Worm (Caenorhabditis elegans) whole organism, young adult: Measurements from ENCODE around the gene lgc-31.

Experiments
- B0019.2 ChIP-seq: fragments of 200-800 bp; sonication (Bioruptor generic); conservative IDR thresholded peaks from 2 replicates; pipeline ENCODE4 v1.3.6; 2022; ENCODE audit warnings: missing genetic modification reagents, missing genetic modification characterization, missing compliant biosample characterization
- B0261.1 ChIP-seq: sonication (generic microtip); optimal IDR thresholded peaks from 2 replicates; lab custom pipeline; 2016; ENCODE audit warnings: mild to moderate bottlenecking, missing genetic modification characterization, moderate library complexity, missing compliant biosample characterization
- F23B12.7 ChIP-seq: sonication (generic microtip); optimal IDR thresholded peaks from 2 replicates; lab custom pipeline; 2017; ENCODE audit warnings: missing genetic modification characterization, mild to moderate bottlenecking, missing compliant biosample characterization, antibody characterized with exemption, moderate library complexity; ENCODE audit not compliant: insufficient read depth
- F37B4.10 ChIP-seq: fragments of 200-800 bp; sonication (Bioruptor generic); IDR thresholded peaks from 2 replicates; pipeline ENCODE4 v1.3.6; 2022; ENCODE audit warnings: missing genetic modification characterization, missing compliant biosample characterization
- F49E8.2 ChIP-seq: sonication (generic microtip); optimal IDR thresholded peaks from 3 replicates; lab custom pipeline; 2017; ENCODE audit warnings: missing genetic modification characterization, mild to moderate bottlenecking, missing compliant biosample characterization, antibody characterized with exemption, moderate library complexity; ENCODE audit not compliant: insufficient read depth
- F55B11.4 ChIP-seq: sonication (generic microtip); optimal IDR thresholded peaks from 2 replicates; lab custom pipeline; 2016; ENCODE audit warnings: missing compliant biosample characterization, missing genetic modification characterization, borderline replicate concordance; ENCODE audit not compliant: insufficient read depth
- Y53G8AR.9 ChIP-seq: fragments of 200-800 bp; sonication (Bioruptor generic); conservative IDR thresholded peaks from 2 replicates; pipeline ENCODE4 v1.3.6; 2022; ENCODE audit warnings: missing genetic modification reagents, missing genetic modification characterization, missing compliant biosample characterization
- Y56A3A.18 ChIP-seq: fragments of 200-800 bp; sonication (Bioruptor generic); IDR thresholded peaks from 2 replicates; pipeline ENCODE4 v1.3.6; 2022; ENCODE audit warnings: missing genetic modification reagents, missing genetic modification characterization, missing compliant biosample characterization
- Y95B8A.8 ChIP-seq: fragments of 200-800 bp; sonication (Bioruptor generic); IDR thresholded peaks from 2 replicates; pipeline ENCODE4 v1.3.6; 2022; ENCODE audit warnings: missing genetic modification reagents, missing genetic modification characterization, missing compliant biosample characterization
- akir-1 ChIP-seq: fragments of 200-800 bp; sonication (Bioruptor generic); optimal IDR thresholded peaks from 2 replicates; lab custom pipeline; 2018; ENCODE audit warnings: mild to moderate bottlenecking, missing genetic modification characterization, moderate library complexity, missing compliant biosample characterization
- aptf-2 ChIP-seq: fragments of 200-800 bp; sonication (Bioruptor generic); conservative IDR thresholded peaks from 2 replicates; pipeline ENCODE4 v1.3.6; 2022; ENCODE audit warnings: missing genetic modification reagents, missing genetic modification characterization, missing compliant biosample characterization
- aptf-3 ChIP-seq: fragments of 200-800 bp; sonication (Bioruptor generic); IDR thresholded peaks from 2 replicates; pipeline ENCODE4 v1.3.6; 2022; ENCODE audit warnings: missing genetic modification characterization, missing compliant biosample characterization
- athp-1 ChIP-seq: sonication (generic microtip); optimal IDR thresholded peaks from 2 replicates; lab custom pipeline; 2017; ENCODE audit warnings: mild to moderate bottlenecking, missing genetic modification characterization, missing compliant biosample characterization
- attf-3 ChIP-seq: fragments of 200-800 bp; sonication (Bioruptor generic); conservative IDR thresholded peaks from 2 replicates; pipeline ENCODE4 v1.3.6; 2022; ENCODE audit warnings: missing genetic modification reagents, missing genetic modification characterization, missing compliant biosample characterization
- attf-5 ChIP-seq: fragments of 200-800 bp; sonication (Bioruptor generic); optimal IDR thresholded peaks from 2 replicates; lab custom pipeline; 2018; ENCODE audit warnings: mild to moderate bottlenecking, missing genetic modification characterization, missing compliant biosample characterization
- bed-1 ChIP-seq: fragments of 200-800 bp; sonication (Bioruptor generic); IDR thresholded peaks from 2 replicates; pipeline ENCODE4 v1.3.6; 2022; ENCODE audit warnings: missing genetic modification reagents, missing genetic modification characterization, missing compliant biosample characterization
- cebp-2 ChIP-seq: fragments of 200-800 bp; sonication (Bioruptor generic); IDR thresholded peaks from 2 replicates; pipeline ENCODE4 v1.3.6; 2022; ENCODE audit warnings: missing genetic modification characterization, missing compliant biosample characterization
- ceh-100 ChIP-seq: fragments of 200-800 bp; sonication (Bioruptor generic); IDR thresholded peaks from 2 replicates; pipeline ENCODE4 v1.3.6; 2022; ENCODE audit warnings: missing genetic modification reagents, missing genetic modification characterization, missing compliant biosample characterization
- egl-18 ChIP-seq: fragments of 200-800 bp; sonication (Bioruptor generic); IDR thresholded peaks from 2 replicates; pipeline ENCODE4 v1.3.6; 2022; ENCODE audit warnings: missing genetic modification reagents, missing genetic modification characterization, missing compliant biosample characterization
- ets-4 ChIP-seq: fragments of 200-800 bp; sonication (Bioruptor generic); optimal IDR thresholded peaks from 2 replicates; lab custom pipeline; 2018; ENCODE audit warnings: mild to moderate bottlenecking, missing genetic modification characterization, missing compliant biosample characterization
- hlh-26 ChIP-seq: fragments of 200-800 bp; sonication (Bioruptor generic); conservative IDR thresholded peaks from 2 replicates; pipeline ENCODE4 v1.3.6; 2022; ENCODE audit warnings: missing genetic modification reagents, missing genetic modification characterization, missing compliant biosample characterization
- hmg-20 ChIP-seq: fragments of 200-800 bp; sonication (Bioruptor generic); IDR thresholded peaks from 2 replicates; pipeline ENCODE4 v1.3.6; 2022; ENCODE audit warnings: missing genetic modification reagents, missing genetic modification characterization, missing compliant biosample characterization
- let-607 ChIP-seq, 2 experiments: fragments of 200-800 bp in 1 of 2; sonication (Bioruptor generic) in 1 of 2; sonication (generic microtip) in 1 of 2; optimal IDR thresholded peaks; 2 replicates each; lab custom pipeline; 2016 to 2018; ENCODE audit warnings: mild to moderate bottlenecking in 2 of 2, missing compliant biosample characterization in 2 of 2, missing genetic modification characterization in 2 of 2, moderate library complexity in 2 of 2, missing genotype in 1 of 2
- lin-26 ChIP-seq: fragments of 200-800 bp; sonication (Bioruptor generic); IDR thresholded peaks from 2 replicates; pipeline ENCODE4 v1.3.6; 2022; ENCODE audit warnings: missing genetic modification reagents, missing genetic modification characterization, missing compliant biosample characterization
- lin-54 ChIP-seq: fragments of 200-800 bp; sonication (Bioruptor generic); optimal IDR thresholded peaks from 2 replicates; lab custom pipeline; 2018; ENCODE audit warnings: mild to moderate bottlenecking, missing genetic modification characterization, missing compliant biosample characterization
- lsy-27 ChIP-seq: sonication (generic microtip); optimal IDR thresholded peaks from 2 replicates; lab custom pipeline; 2017; ENCODE audit warnings: missing genetic modification characterization, mild to moderate bottlenecking, missing compliant biosample characterization, antibody characterized with exemption, missing genotype, borderline replicate concordance; ENCODE audit not compliant: insufficient read depth
- madf-10 ChIP-seq: sonication (generic microtip); optimal IDR thresholded peaks from 2 replicates; lab custom pipeline; 2016; ENCODE audit warnings: mild to moderate bottlenecking, missing genetic modification characterization, missing compliant biosample characterization
- mxl-1 ChIP-seq: sonication (generic microtip); optimal IDR thresholded peaks from 2 replicates; lab custom pipeline; 2016; ENCODE audit warnings: missing genetic modification characterization, missing compliant biosample characterization
- nfya-1 ChIP-seq: sonication (generic microtip); optimal IDR thresholded peaks from 2 replicates; lab custom pipeline; 2017; ENCODE audit warnings: antibody characterized with exemption, missing compliant biosample characterization, missing genetic modification characterization, borderline replicate concordance; ENCODE audit not compliant: insufficient read depth
- nfya-2 ChIP-seq: fragments of 200-800 bp; sonication (Bioruptor generic); IDR thresholded peaks from 2 replicates; pipeline ENCODE4 v1.3.6; 2022; ENCODE audit warnings: missing genetic modification reagents, missing genetic modification characterization, missing compliant biosample characterization
- nfyb-1 ChIP-seq: fragments of 200-800 bp; sonication (Bioruptor generic); IDR thresholded peaks from 2 replicates; pipeline ENCODE4 v1.3.6; 2022; ENCODE audit warnings: missing genetic modification reagents, missing genetic modification characterization, missing compliant biosample characterization
- nhr-120 ChIP-seq: fragments of 200-800 bp; sonication (Bioruptor generic); IDR thresholded peaks from 2 replicates; pipeline ENCODE4 v1.3.6; 2022; ENCODE audit warnings: missing genetic modification characterization, missing compliant biosample characterization
- nhr-27 ChIP-seq: fragments of 200-800 bp; sonication (Bioruptor generic); optimal IDR thresholded peaks from 2 replicates; lab custom pipeline; 2018; ENCODE audit warnings: mild to moderate bottlenecking, missing genetic modification characterization, moderate library complexity, missing compliant biosample characterization
- nhr-90 ChIP-seq: sonication (generic microtip); optimal IDR thresholded peaks from 2 replicates; lab custom pipeline; 2016; ENCODE audit warnings: missing genotype, mild to moderate bottlenecking, missing genetic modification characterization, missing compliant biosample characterization
- pbrm-1 ChIP-seq: fragments of 200-800 bp; sonication (Bioruptor generic); IDR thresholded peaks from 2 replicates; pipeline ENCODE4 v1.3.6; 2022; ENCODE audit warnings: missing genetic modification reagents, missing genetic modification characterization, missing compliant biosample characterization
- pha-4 ChIP-seq: fragments of 150-350 bp; sonication (generic microtip); optimal IDR thresholded peaks from 2 replicates; lab custom pipeline; 2014; ENCODE audit warnings: missing biosample characterization, missing genetic modification reagents, missing genetic modification characterization
- repo-1 ChIP-seq: sonication (generic microtip); optimal IDR thresholded peaks from 2 replicates; lab custom pipeline; 2017; ENCODE audit warnings: mild to moderate bottlenecking, missing genetic modification characterization, missing compliant biosample characterization
- sdz-38 ChIP-seq: sonication (generic microtip); optimal IDR thresholded peaks from 2 replicates; lab custom pipeline; 2016; ENCODE audit warnings: missing genotype, missing genetic modification characterization, missing compliant biosample characterization
- snpc-1.1 ChIP-seq: sonication (generic microtip); optimal IDR thresholded peaks from 2 replicates; lab custom pipeline; 2017; ENCODE audit warnings: missing genetic modification characterization, mild to moderate bottlenecking, missing compliant biosample characterization, antibody characterized with exemption, moderate library complexity, missing genotype, missing genetic modification reagents; ENCODE audit not compliant: insufficient read depth
- snpc-1.3 ChIP-seq: sonication (generic microtip); optimal IDR thresholded peaks from 2 replicates; lab custom pipeline; 2017; ENCODE audit warnings: missing genetic modification characterization, mild to moderate bottlenecking, missing compliant biosample characterization, antibody characterized with exemption, moderate library complexity, missing genotype, missing genetic modification reagents; ENCODE audit not compliant: insufficient read depth
- sptf-2 ChIP-seq: fragments of 200-800 bp; sonication (Bioruptor generic); optimal IDR thresholded peaks from 2 replicates; lab custom pipeline; 2018; ENCODE audit warnings: mild to moderate bottlenecking, missing genetic modification characterization, missing compliant biosample characterization
- tbx-9 ChIP-seq: sonication (generic microtip); optimal IDR thresholded peaks from 2 replicates; lab custom pipeline; 2016; ENCODE audit warnings: borderline replicate concordance, missing genetic modification characterization, inconsistent platforms, missing compliant biosample characterization
- tlf-1 ChIP-seq: fragments of 200-800 bp; sonication (Bioruptor generic); optimal IDR thresholded peaks from 2 replicates; lab custom pipeline; 2018; ENCODE audit warnings: mild to moderate bottlenecking, missing genetic modification characterization, missing compliant biosample characterization
- unc-62 ChIP-seq: fragments of 150-350 bp; optimal IDR thresholded peaks from 2 replicates; lab custom pipeline; 2014; ENCODE audit warnings: missing biosample characterization, missing genetic modification reagents, missing genetic modification characterization
- xnd-1 ChIP-seq: sonication (generic microtip); optimal IDR thresholded peaks from 2 replicates; lab custom pipeline; 2016; ENCODE audit warnings: missing genotype, missing genetic modification reagents, missing genetic modification characterization, missing compliant biosample characterization
- ztf-18 ChIP-seq: sonication (generic microtip); optimal IDR thresholded peaks from 2 replicates; lab custom pipeline; 2016; ENCODE audit warnings: missing genotype, mild to moderate bottlenecking, missing genetic modification characterization, missing compliant biosample characterization
- ztf-22 ChIP-seq: fragments of 200-800 bp; sonication (Bioruptor generic); optimal IDR thresholded peaks from 2 replicates; lab custom pipeline; 2018; ENCODE audit warnings: mild to moderate bottlenecking, missing genetic modification characterization, moderate library complexity, missing compliant biosample characterization

The lgc-31 gene

ce11 chrV:15566511-15567178 is 44.8 kb upstream of the lgc-31 start (continued):
- TF ChIP-seq lsy-27 (tag; lab: Kevin White, UChicago) (no peak), madf-10 (tag; lab: Kevin White, UChicago) (peak; percentile 14), pha-4 (tag; lab: Kevin White, UChicago) (no peak), ets-4 (GFP tag; lab: Kevin White, UChicago) (no peak), Y53G8AR.9 (GFP tag; lab: Robert Waterston, UW) (no peak), snpc-1.1 (tag; lab: Kevin White, UChicago) (no peak), F55B11.4 (tag; lab: Kevin White, UChicago) (no peak), B0019.2 (0 out of 2 replicates have a peak, but pooled peaks have one; percentile 30), hmg-20 (GFP tag; lab: Robert Waterston, UW) (no peak), lin-54 (GFP tag; lab: Kevin White, UChicago) (peak; percentile 37), nhr-27 (no peak), mxl-1 (no peak), lin-26 (GFP tag; lab: Robert Waterston, UW) (0 out of 2 replicates have a peak, but pooled peaks have one; percentile 50), nfya-2 (no peak), F37B4.10 (GFP tag; lab: Robert Waterston, UW) (no peak), aptf-3 (GFP tag; lab: Robert Waterston, UW) (no peak), F49E8.2 (no peak), Y56A3A.18 (GFP tag; lab: Robert Waterston, UW) (no peak), ztf-18 (tag; lab: Kevin White, UChicago) (no peak), tlf-1 (GFP tag; lab: Kevin White, UChicago) (peak; percentile 5), snpc-1.3 (tag; lab: Kevin White, UChicago) (no peak), unc-62 (GFP tag; lab: Kevin White, UChicago) (no peak), cebp-2 (GFP tag; lab: Robert Waterston, UW) (no peak), xnd-1 (no peak), ceh-100 (no peak), nfyb-1 (GFP tag; lab: Robert Waterston, UW) (0 out of 2 replicates have a peak, but pooled peaks have one; percentile 15), athp-1 (no peak), egl-18 (no peak), bed-1 (GFP tag; lab: Robert Waterston, UW) (no peak), pbrm-1 (GFP tag; lab: Robert Waterston, UW) (no peak), attf-5 (peak; percentile 45), F23B12.7 (tag; lab: Kevin White, UChicago) (no peak), nhr-90 (tag; lab: Kevin White, UChicago) (no peak), nfya-1 (tag; lab: Kevin White, UChicago) (no peak), ztf-22 (GFP tag; lab: Kevin White, UChicago) (no peak), sptf-2 (GFP tag; lab: Kevin White, UChicago) (no peak), tbx-9 (tag; lab: Kevin White, UChicago) (no peak), B0261.1 (tag; lab: Kevin White, UChicago) (no peak), let-607 (tag; optimal IDR thresholded peaks at IDR 0.05; lab: Kevin White, UChicago) (no peak), aptf-2 (GFP tag; lab: Robert Waterston, UW) (no peak), Y95B8A.8 (GFP tag; lab: Robert Waterston, UW) (no peak), attf-3 (GFP tag; lab: Robert Waterston, UW) (no peak), hlh-26 (GFP tag; lab: Robert Waterston, UW) (no peak), nhr-120 (GFP tag; lab: Robert Waterston, UW) (no peak), repo-1 (tag; lab: Kevin White, UChicago) (no peak), sdz-38 (tag; lab: Kevin White, UChicago) (no peak), akir-1 (GFP tag; lab: Kevin White, UChicago) (no peak)
